Fruit fly (Drosophila melanogaster): ENCODE measurements around the gene Det.

Gene Det

DNA sequence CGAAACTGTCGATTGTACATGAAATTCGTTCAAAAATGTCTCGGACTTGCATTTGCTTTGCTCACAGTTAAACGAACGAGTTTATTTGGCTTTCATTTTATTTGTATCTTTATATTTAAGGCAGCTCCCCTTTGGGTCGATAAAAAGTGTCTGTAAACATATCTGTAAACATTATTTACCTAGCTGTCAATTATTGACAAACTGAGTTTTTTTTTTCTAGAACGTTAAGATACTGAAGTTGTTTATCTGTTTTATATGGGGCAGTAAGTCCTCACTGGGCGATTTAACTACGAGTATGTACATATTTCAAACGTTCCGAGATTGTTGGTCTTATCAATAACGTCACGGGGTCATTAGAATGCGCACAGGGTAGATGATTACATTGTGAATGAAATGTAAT is 33.8 kb upstream of the Det start (continued):
- peak; percentile 34 for TF ChIP-seq CG15011 (GFP tag; optimal IDR thresholded peaks at IDR 0.05)
- TF ChIP-seq psq (GFP tag; optimal IDR thresholded peaks at IDR 0.05) = no peak
- TF ChIP-seq CG16779 (GFP tag; IDR thresholded peaks at IDR 0.05) = no peak
- TF ChIP-seq CG1529 (GFP tag; optimal IDR thresholded peaks at IDR 0.05) = peak; percentile 35
- no peak for TF ChIP-seq CG8765 (GFP tag; IDR thresholded peaks at IDR 0.05)
- TF ChIP-seq CG14050 (GFP tag; IDR thresholded peaks at IDR 0.05) = no peak
- TF ChIP-seq sima (GFP tag; optimal IDR thresholded peaks at IDR 0.05) = no peak
- TF ChIP-seq unpg (GFP tag; optimal IDR thresholded peaks at IDR 0.05) = peak; percentile 46
- peak; percentile 63 for TF ChIP-seq CG6813 (GFP tag; optimal IDR thresholded peaks at IDR 0.05)
- TF ChIP-seq CG8290 (GFP tag; optimal IDR thresholded peaks at IDR 0.05) = no peak
- no peak for TF ChIP-seq CG8290 (tag; optimal IDR thresholded peaks at IDR 0.05)
- TF ChIP-seq Abd-B (GFP tag; optimal IDR thresholded peaks at IDR 0.05) = no peak
- TF ChIP-seq CG5953 (GFP tag; IDR thresholded peaks at IDR 0.05) = no peak
- no peak for TF ChIP-seq CG1603 (tag; optimal IDR thresholded peaks at IDR 0.05)
- TF ChIP-seq CG10366 (GFP tag; IDR thresholded peaks at IDR 0.05) = no peak
- TF ChIP-seq sug (tag; optimal IDR thresholded peaks at IDR 0.05) = peak; percentile 48
- no peak for TF ChIP-seq CG10267 (tag; optimal IDR thresholded peaks at IDR 0.05)
- TF ChIP-seq esg (GFP tag; conservative IDR thresholded peaks at IDR 0.05) = no peak
- no peak for TF ChIP-seq dimm (GFP tag; IDR thresholded peaks at IDR 0.05)
- no peak for TF ChIP-seq Camta (GFP tag; optimal IDR thresholded peaks at IDR 0.05)
- TF ChIP-seq wek (GFP tag; optimal IDR thresholded peaks at IDR 0.05) = peak; percentile 31
- TF ChIP-seq wor (GFP tag; IDR thresholded peaks at IDR 0.05) = no peak
- peak; percentile 43 for TF ChIP-seq CG34376 (GFP tag; optimal IDR thresholded peaks at IDR 0.05)
- no peak for TF ChIP-seq D19A (tag; optimal IDR thresholded peaks at IDR 0.05)
- TF ChIP-seq amos (GFP tag; IDR thresholded peaks at IDR 0.05; ENCODE audit: partially characterized antibody) = no peak
- no peak for TF ChIP-seq CG6175 (GFP tag; IDR thresholded peaks at IDR 0.05)
- no peak for TF ChIP-seq CG7928 (GFP tag; optimal IDR thresholded peaks at IDR 0.05)
- no peak for TF ChIP-seq Sox102F (GFP tag; optimal IDR thresholded peaks at IDR 0.05)
- peak; percentile 30 for TF ChIP-seq CG6254 (GFP tag; optimal IDR thresholded peaks at IDR 0.05)
- TF ChIP-seq zfh2 (GFP tag; optimal IDR thresholded peaks at IDR 0.05) = no peak
- no peak for TF ChIP-seq CG31365 (tag; optimal IDR thresholded peaks at IDR 0.05)
- TF ChIP-seq NC2β (GFP tag; optimal IDR thresholded peaks at IDR 0.05) = no peak
- no peak for TF ChIP-seq bbx (GFP tag; IDR thresholded peaks at IDR 0.05; ENCODE audit: partially characterized antibody)
- TF ChIP-seq CG8478 (optimal IDR thresholded peaks at IDR 0.05) = no peak
- no peak for TF ChIP-seq kay (GFP tag; optimal IDR thresholded peaks at IDR 0.05)
- TF ChIP-seq CG4707 (GFP tag; optimal IDR thresholded peaks at IDR 0.05) = peak; percentile 38
- no peak for TF ChIP-seq CG15073 (GFP tag; optimal IDR thresholded peaks at IDR 0.05)
- peak; percentile 17 for TF ChIP-seq CG15514 (GFP tag; optimal IDR thresholded peaks at IDR 0.05)
- no peak for TF ChIP-seq CG4820 (GFP tag; optimal IDR thresholded peaks at IDR 0.05)
- no peak for TF ChIP-seq CG9932 (GFP tag; IDR thresholded peaks at IDR 0.05)
- TF ChIP-seq wdn (GFP tag; IDR thresholded peaks at IDR 0.05) = no peak
- TF ChIP-seq Hr78 (GFP tag; optimal IDR thresholded peaks at IDR 0.05) = peak in 1 of 2 experiments; percentile 51
- peak; percentile 50 for TF ChIP-seq Asciz (GFP tag; optimal IDR thresholded peaks at IDR 0.05)
- no peak for TF ChIP-seq CG30431 (GFP tag; optimal IDR thresholded peaks at IDR 0.05)
- peak; percentile 32 for TF ChIP-seq CG10431 (GFP tag; optimal IDR thresholded peaks at IDR 0.05)
- no peak for TF ChIP-seq shn (GFP tag; optimal IDR thresholded peaks at IDR 0.05)
- peak; percentile 6 for TF ChIP-seq Kr (GFP tag; optimal IDR thresholded peaks at IDR 0.05)
- no peak for TF ChIP-seq D19B (GFP tag; optimal IDR thresholded peaks at IDR 0.05)
- TF ChIP-seq Eip74EF (GFP tag; optimal IDR thresholded peaks at IDR 0.05) = peak in 1 of 2 experiments; percentile 12
- TF ChIP-seq YL-1 (GFP tag; optimal IDR thresholded peaks at IDR 0.05) = no peak
- TF ChIP-seq nau (GFP tag; optimal IDR thresholded peaks at IDR 0.05) = peak; percentile 35
- no peak for TF ChIP-seq CG11560 (tag; IDR thresholded peaks at IDR 0.05)

Data from whole organism, embryonic.